Worm (Caenorhabditis elegans) whole organism, L4 larva: Measurements from ENCODE around the gene ent-2.

Experiments used
- F10B5.3 ChIP-seq: sonication (generic microtip); optimal IDR thresholded peaks from 2 replicates; lab custom pipeline; 2016; ENCODE audit warnings: mild to moderate bottlenecking, missing genetic modification characterization, missing compliant biosample characterization
- F37D6.2 ChIP-seq: sonication (generic microtip); optimal IDR thresholded peaks from 2 replicates; lab custom pipeline; 2016; ENCODE audit warnings: mild to moderate bottlenecking, missing genetic modification characterization, missing compliant biosample characterization
- F49E8.2 ChIP-seq: sonication (generic microtip); optimal IDR thresholded peaks from 2 replicates; lab custom pipeline; 2016; ENCODE audit warnings: missing compliant biosample characterization, mild to moderate bottlenecking, missing genetic modification characterization, borderline replicate concordance
- R02D3.7 ChIP-seq: fragments of 150-350 bp; sonication (generic microtip); optimal IDR thresholded peaks from 3 replicates; lab custom pipeline; 2014; ENCODE audit warnings: missing biosample characterization, missing genetic modification characterization
- Y5F2A.4 ChIP-seq: fragments of 200-800 bp; sonication (Bioruptor generic); optimal IDR thresholded peaks from 2 replicates; lab custom pipeline; 2018; ENCODE audit warnings: mild to moderate bottlenecking, missing genetic modification characterization, missing compliant biosample characterization
- ZK546.5 ChIP-seq, 2 experiments: sonication (generic microtip); optimal IDR thresholded peaks; 2 replicates each; lab custom pipeline; 2017; ENCODE audit warnings: missing biosample characterization in 2 of 2, missing genetic modification characterization in 2 of 2
- aha-1 ChIP-seq: fragments of 150-350 bp; peaks from one replicate; lab custom pipeline; 2014; ENCODE audit warnings: missing biosample characterization, missing genetic modification characterization
- aly-2 ChIP-seq: sonication (generic microtip); optimal IDR thresholded peaks from 2 replicates; lab custom pipeline; 2018; ENCODE audit warnings: missing biosample characterization, missing genetic modification characterization
- arid-1 ChIP-seq: fragments of 200-800 bp; sonication (Bioruptor generic); conservative IDR thresholded peaks from 2 replicates; pipeline ENCODE4 v1.3.6; 2022; ENCODE audit warnings: missing genetic modification reagents, missing genetic modification characterization, missing compliant biosample characterization
- attf-4 ChIP-seq: sonication (generic microtip); optimal IDR thresholded peaks from 3 replicates; lab custom pipeline; 2017; ENCODE audit warnings: missing biosample characterization, missing genetic modification characterization
- ceh-20 ChIP-seq: fragments of 200-800 bp; sonication (Bioruptor generic); IDR thresholded peaks from 2 replicates; pipeline ENCODE4 v1.3.6; 2022; ENCODE audit warnings: missing genetic modification reagents, missing genetic modification characterization, missing compliant biosample characterization
- ceh-44 ChIP-seq: fragments of 200-800 bp; sonication (Bioruptor generic); IDR thresholded peaks from 2 replicates; pipeline ENCODE4 v1.3.6; 2022; ENCODE audit warnings: missing genetic modification reagents, missing genetic modification characterization, missing compliant biosample characterization
- ceh-82 ChIP-seq: sonication (generic microtip); optimal IDR thresholded peaks from 2 replicates; lab custom pipeline; 2017; ENCODE audit warnings: missing biosample characterization, missing genetic modification characterization
- ctbp-1 ChIP-seq: fragments of 200-800 bp; sonication (Bioruptor generic); IDR thresholded peaks from 2 replicates; pipeline ENCODE4 v1.3.6; 2022; ENCODE audit warnings: missing genetic modification reagents, missing genetic modification characterization, missing compliant biosample characterization
- daf-16 ChIP-seq, 3 experiments: sonication (generic microtip); optimal IDR thresholded peaks; 2 replicates each; lab custom pipeline; 2016 to 2017; ENCODE audit warnings: missing genetic modification characterization in 3 of 3, missing genetic modification reagents in 3 of 3, mild to moderate bottlenecking in 2 of 3, missing compliant biosample characterization in 2 of 3, missing biosample characterization in 1 of 3, moderate library complexity in 1 of 3
- daf-19 ChIP-seq: fragments of 200-800 bp; sonication (Bioruptor generic); conservative IDR thresholded peaks from 2 replicates; pipeline ENCODE4 v1.3.6; 2022; ENCODE audit warnings: missing genetic modification characterization, missing compliant biosample characterization
- daf-8 ChIP-seq: fragments of 200-800 bp; sonication (Bioruptor generic); IDR thresholded peaks from 2 replicates; pipeline ENCODE4 v1.3.6; 2022; ENCODE audit warnings: missing genetic modification characterization, missing compliant biosample characterization
- dmd-9 ChIP-seq: fragments of 200-800 bp; sonication (Bioruptor generic); IDR thresholded peaks from 2 replicates; pipeline ENCODE4 v1.3.6; 2022; ENCODE audit warnings: missing genetic modification reagents, missing genetic modification characterization, missing compliant biosample characterization
- dpl-1 ChIP-seq: fragments of 150-350 bp; optimal IDR thresholded peaks from 2 replicates; lab custom pipeline; 2014; ENCODE audit warnings: missing biosample characterization, missing genetic modification reagents, missing genetic modification characterization
- egl-27 ChIP-seq: sonication (generic microtip); optimal IDR thresholded peaks from 3 replicates; lab custom pipeline; 2017; ENCODE audit warnings: missing biosample characterization, missing genetic modification reagents, missing genetic modification characterization
- fkh-10 ChIP-seq: fragments of 150-350 bp; optimal IDR thresholded peaks from 2 replicates; lab custom pipeline; 2014; ENCODE audit warnings: missing biosample characterization, missing genetic modification reagents, missing genetic modification characterization
- hif-1 ChIP-seq, 2 experiments: sonication (generic microtip); optimal IDR thresholded peaks; 2 replicates each; lab custom pipeline; 2016 to 2017; ENCODE audit warnings: missing compliant biosample characterization in 2 of 2, missing genetic modification characterization in 2 of 2, missing genetic modification reagents in 2 of 2, missing genotype in 2 of 2, mild to moderate bottlenecking in 1 of 2
- hlh-11 ChIP-seq: fragments of 200-800 bp; sonication (Bioruptor generic); optimal IDR thresholded peaks from 2 replicates; lab custom pipeline; 2018; ENCODE audit warnings: mild to moderate bottlenecking, missing genetic modification characterization, missing compliant biosample characterization
- hmg-1.1 ChIP-seq: fragments of 200-800 bp; sonication (Bioruptor generic); IDR thresholded peaks from 2 replicates; pipeline ENCODE4 v1.3.6; 2022; ENCODE audit warnings: missing genetic modification reagents, missing genetic modification characterization, missing compliant biosample characterization
- lin-15B ChIP-seq: fragments of 150-350 bp; sonication (generic microtip); optimal IDR thresholded peaks from 3 replicates; lab custom pipeline; 2014; ENCODE audit warnings: missing biosample characterization, missing genetic modification characterization
- lin-29 ChIP-seq: fragments of 200-800 bp; sonication (Bioruptor generic); IDR thresholded peaks from 2 replicates; pipeline ENCODE4 v1.3.6; 2022; ENCODE audit warnings: missing genetic modification reagents, missing genetic modification characterization, missing compliant biosample characterization
- lir-3 ChIP-seq: sonication (generic microtip); optimal IDR thresholded peaks from 2 replicates; lab custom pipeline; 2016; ENCODE audit warnings: mild to moderate bottlenecking, missing genetic modification characterization, missing compliant biosample characterization
- lsy-2 ChIP-seq, 2 experiments: fragments of 150-350 bp in 1 of 2; sonication (generic microtip) in 1 of 2; optimal IDR thresholded peaks; 2 replicates each; lab custom pipeline; 2014 to 2017; ENCODE audit warnings: missing biosample characterization in 2 of 2, missing genetic modification characterization in 2 of 2
- mdl-1 ChIP-seq, 2 experiments: fragments of 150-350 bp in 1 of 2; sonication (generic microtip) in 1 of 2; optimal IDR thresholded peaks; 2 replicates each; lab custom pipeline; 2014 to 2017; ENCODE audit warnings: missing biosample characterization in 2 of 2, missing genetic modification characterization in 2 of 2
- mes-2 ChIP-seq: sonication (generic microtip); optimal IDR thresholded peaks from 2 replicates; lab custom pipeline; 2016; ENCODE audit warnings: missing genotype, mild to moderate bottlenecking, missing genetic modification characterization, missing compliant biosample characterization; ENCODE audit not compliant: poor library complexity, severe bottlenecking
- nhr-10 ChIP-seq: fragments of 150-350 bp; optimal IDR thresholded peaks from 2 replicates; lab custom pipeline; 2014; ENCODE audit warnings: missing biosample characterization, missing genetic modification characterization
- nhr-25 ChIP-seq: sonication (generic microtip); optimal IDR thresholded peaks from 2 replicates; lab custom pipeline; 2017; ENCODE audit warnings: missing genetic modification characterization, mild to moderate bottlenecking, missing compliant biosample characterization, antibody characterized with exemption, moderate library complexity, borderline replicate concordance; ENCODE audit not compliant: insufficient read depth
- nhr-6 ChIP-seq: fragments of 150-350 bp; optimal IDR thresholded peaks from 2 replicates; lab custom pipeline; 2014; ENCODE audit warnings: missing biosample characterization, missing genetic modification characterization
- nhr-77 ChIP-seq: fragments of 150-350 bp; optimal IDR thresholded peaks from 2 replicates; lab custom pipeline; 2014; ENCODE audit warnings: missing biosample characterization, missing genetic modification characterization
- pha-4 ChIP-seq, 2 experiments: fragments of 150-350 bp in 1 of 2; fragments of 200-800 bp in 1 of 2; sonication (Bioruptor generic) in 1 of 2; IDR thresholded peaks in 1 of 2; optimal IDR thresholded peaks in 1 of 2; 2 replicates each; pipeline versions ENCODE4 v1.3.6 to Lab custom; 2014 to 2022; ENCODE audit warnings: missing genetic modification characterization in 2 of 2, missing genetic modification reagents in 2 of 2, missing biosample characterization in 1 of 2, missing compliant biosample characterization in 1 of 2
- rbr-2 ChIP-seq: sonication (generic microtip); optimal IDR thresholded peaks from 2 replicates; lab custom pipeline; 2016; ENCODE audit warnings: missing genotype, missing genetic modification characterization, missing compliant biosample characterization
- sdz-12 ChIP-seq: fragments of 200-800 bp; sonication (Bioruptor generic); optimal IDR thresholded peaks from 2 replicates; lab custom pipeline; 2018; ENCODE audit warnings: mild to moderate bottlenecking, missing genetic modification characterization, missing compliant biosample characterization
- set-16 ChIP-seq: fragments of 200-800 bp; sonication (Bioruptor generic); IDR thresholded peaks from 2 replicates; pipeline ENCODE4 v1.3.6; 2022; ENCODE audit warnings: missing genetic modification reagents, missing genetic modification characterization, missing compliant biosample characterization
- skn-1 ChIP-seq: fragments of 150-350 bp; optimal IDR thresholded peaks from 2 replicates; lab custom pipeline; 2014; ENCODE audit warnings: missing biosample characterization, missing genetic modification characterization
- spr-3 ChIP-seq: fragments of 200-800 bp; sonication (Bioruptor generic); optimal IDR thresholded peaks from 2 replicates; lab custom pipeline; 2018; ENCODE audit warnings: mild to moderate bottlenecking, missing genetic modification characterization, missing compliant biosample characterization
- tra-1 ChIP-seq: fragments of 200-800 bp; sonication (Bioruptor generic); IDR thresholded peaks from 2 replicates; pipeline ENCODE4 v1.3.6; 2022; ENCODE audit warnings: missing genetic modification reagents, missing genetic modification characterization, missing compliant biosample characterization
- unc-130 ChIP-seq: sonication (generic microtip); optimal IDR thresholded peaks from 2 replicates; lab custom pipeline; 2016; ENCODE audit warnings: missing genetic modification reagents, missing genetic modification characterization, missing compliant biosample characterization
- unc-39 ChIP-seq: sonication (generic microtip); optimal IDR thresholded peaks from 2 replicates; lab custom pipeline; 2017; ENCODE audit warnings: missing biosample characterization, missing genetic modification characterization
- unc-62 ChIP-seq, 3 experiments: fragments of 150-350 bp in 1 of 3; sonication (generic microtip); optimal IDR thresholded peaks in 2 of 3; peaks in 1 of 3; 1 replicate in 1 of 3; 2 replicates in 2 of 3; lab custom pipeline; 2014 to 2017; ENCODE audit warnings: missing biosample characterization in 3 of 3, missing genetic modification characterization in 3 of 3, missing genetic modification reagents in 3 of 3, missing genotype in 1 of 3
- vab-7 ChIP-seq: fragments of 200-800 bp; sonication (Bioruptor generic); IDR thresholded peaks from 2 replicates; pipeline ENCODE4 v1.3.6; 2022; ENCODE audit warnings: missing genetic modification reagents, missing genetic modification characterization, missing compliant biosample characterization
- zfp-2 ChIP-seq: sonication (generic microtip); optimal IDR thresholded peaks from 2 replicates; lab custom pipeline; 2016; ENCODE audit warnings: mild to moderate bottlenecking, missing genetic modification characterization, missing compliant biosample characterization
- zip-2 ChIP-seq: fragments of 150-350 bp; optimal IDR thresholded peaks from 2 replicates; lab custom pipeline; 2014; ENCODE audit warnings: missing biosample characterization, missing genetic modification characterization

Gene ent-2

ce11 chrX:15564338-15564737 lies 36.5 kb upstream of the ent-2 start (continued):
- no peak for TF ChIP-seq daf-16 (GFP tag; optimal IDR thresholded peaks at IDR 0.05; lab: Kevin White, UChicago)
- no peak for TF ChIP-seq daf-16 (tag; optimal IDR thresholded peaks at IDR 0.05; lab: Kevin White, UChicago)
- TF ChIP-seq lin-29 (GFP tag; lab: Robert Waterston, UW), result no peak
- no peak for TF ChIP-seq hlh-11
- TF ChIP-seq lsy-2 (tag; optimal IDR thresholded peaks at IDR 0.05; lab: Kevin White, UChicago), result peak in 1 of 2 experiments; percentile 35
- no peak for TF ChIP-seq nhr-25 (tag; lab: Kevin White, UChicago)

- TF ChIP-seq nhr-25 (tag; lab: Kevin White, UChicago), result no peak
- TF ChIP-seq ceh-44 (GFP tag; lab: Robert Waterston, UW), result no peak
- TF ChIP-seq sdz-12 (GFP tag; lab: Kevin White, UChicago), result no peak
- TF ChIP-seq rbr-2, result peak; percentile 63
- TF ChIP-seq nhr-77 (tag; lab: Kevin White, UChicago), result no peak
- TF ChIP-seq ZK546.5 (tag; optimal IDR thresholded peaks at IDR 0.05; lab: Kevin White, UChicago), result no peak
- TF ChIP-seq daf-19 (GFP tag; lab: Robert Waterston, UW), result no peak
- no peak for TF ChIP-seq aly-2 (tag; lab: Kevin White, UChicago)
- 0 out of 2 replicates have a peak, but pooled peaks have one; percentile 37 for TF ChIP-seq vab-7 (GFP tag; lab: Robert Waterston, UW)
- 0 out of 2 replicates have a peak, but pooled peaks have one; percentile 68 for TF ChIP-seq ctbp-1
- no peak for TF ChIP-seq egl-27 (tag; lab: Kevin White, UChicago)
- TF ChIP-seq unc-130, result no peak
- TF ChIP-seq lir-3 (tag; lab: Kevin White, UChicago), result no peak
- TF ChIP-seq hmg-1.1, result peak; percentile 63
- TF ChIP-seq mes-2 (tag; lab: Kevin White, UChicago), result peak; percentile 38
- no peak for TF ChIP-seq skn-1
- peak; percentile 57 for TF ChIP-seq fkh-10 (GFP tag; lab: Kevin White, UChicago)
- TF ChIP-seq pha-4 (GFP tag; IDR thresholded peaks at IDR 0.05; lab: Robert Waterston, UW), result 0 out of 2 replicates have a peak, but pooled peaks have one; percentile 30
- no peak for TF ChIP-seq pha-4 (tag; optimal IDR thresholded peaks at IDR 0.05; lab: Kevin White, UChicago)
- TF ChIP-seq F10B5.3 (tag; lab: Kevin White, UChicago), result no peak
- no peak for TF ChIP-seq daf-8 (GFP tag; lab: Robert Waterston, UW)
- TF ChIP-seq daf-16 (GFP tag; optimal IDR thresholded peaks at IDR 0.05; lab: Kevin White, UChicago), result no peak
- no peak for TF ChIP-seq daf-16 (tag; optimal IDR thresholded peaks at IDR 0.05; lab: Kevin White, UChicago)
- no peak for TF ChIP-seq F49E8.2 (tag; lab: Kevin White, UChicago)
- 0 out of 2 replicates have a peak, but pooled peaks have one; percentile 14 for TF ChIP-seq ceh-20 (GFP tag; lab: Robert Waterston, UW)
- peak; percentile 58 for TF ChIP-seq aha-1 (tag; lab: Kevin White, UChicago)
- no peak for TF ChIP-seq Y5F2A.4 (GFP tag; lab: Kevin White, UChicago)
- TF ChIP-seq R02D3.7, result no peak
- TF ChIP-seq dpl-1, result no peak
- peak; percentile 70 for TF ChIP-seq set-16
- TF ChIP-seq nhr-6 (tag; lab: Kevin White, UChicago), result no peak
- peak; percentile 15 for TF ChIP-seq hlh-11
- no peak for TF ChIP-seq zfp-2 (tag; lab: Kevin White, UChicago)
- TF ChIP-seq dmd-9 (GFP tag; lab: Robert Waterston, UW), result no peak
- no peak for TF ChIP-seq hif-1 (tag; optimal IDR thresholded peaks at IDR 0.05; lab: Kevin White, UChicago)
- no peak for TF ChIP-seq spr-3
- TF ChIP-seq unc-39, result no peak
- TF ChIP-seq ceh-82, result no peak
- TF ChIP-seq attf-4 (tag; lab: Kevin White, UChicago), result no peak
- TF ChIP-seq arid-1 (GFP tag; lab: Robert Waterston, UW), result no peak
- TF ChIP-seq mdl-1 (tag; optimal IDR thresholded peaks at IDR 0.05; lab: Kevin White, UChicago), result peak in 1 of 2 experiments; percentile 52
- TF ChIP-seq unc-62 (GFP tag; optimal IDR thresholded peaks at IDR 0.05 in 1 of 2; lab: Kevin White, UChicago), result peak in 1 of 2 experiments; percentile 90
- no peak for TF ChIP-seq unc-62 (tag; optimal IDR thresholded peaks at IDR 0.05; lab: Kevin White, UChicago)
- no peak for TF ChIP-seq tra-1 (GFP tag; lab: Robert Waterston, UW)
- TF ChIP-seq nhr-10, result no peak
- peak; percentile 46 for TF ChIP-seq F37D6.2
- no peak for TF ChIP-seq zip-2 (tag; lab: Kevin White, UChicago)
- TF ChIP-seq lin-15B (tag; lab: Kevin White, UChicago), result no peak
These were observed 34.2 kb upstream of the ent-2 start for ce11 chrX:15566640-15567039.
